Fruit fly (Drosophila melanogaster) whole organism, embryonic: ENCODE measurements around the gene CG14230.

Source experiments
- Awh ChIP-seq: fragments of 200-800 bp; sonication (Bioruptor generic); IDR thresholded peaks from 2 replicates; pipeline ENCODE4, ENCODE4 v1.3.6; 2022; ENCODE audit warnings: missing biosample characterization, missing genetic modification characterization
- CG10565 ChIP-seq: fragments of 200-800 bp; sonication (Bioruptor generic); optimal IDR thresholded peaks from 3 replicates; lab custom pipeline; 2016; ENCODE audit warnings: missing biosample characterization, mild to moderate bottlenecking, missing genetic modification characterization
- CG12659 ChIP-seq: fragments of 200-800 bp; sonication (Bioruptor generic); optimal IDR thresholded peaks from 3 replicates; lab custom pipeline; 2017; ENCODE audit warnings: mild to moderate bottlenecking, missing biosample characterization, missing genetic modification reagents, missing genetic modification characterization
- CG12744 ChIP-seq: fragments of 200-800 bp; sonication (Bioruptor generic); optimal IDR thresholded peaks from 2 replicates; lab custom pipeline; 2016; ENCODE audit warnings: missing biosample characterization, missing genetic modification characterization
- CG13624 ChIP-seq: fragments of 200-800 bp; sonication (Bioruptor generic); optimal IDR thresholded peaks from 2 replicates; lab custom pipeline; 2016; ENCODE audit warnings: missing biosample characterization, missing genetic modification characterization
- CG13775 ChIP-seq: fragments of 200-800 bp; sonication (Bioruptor generic); optimal IDR thresholded peaks from 3 replicates; lab custom pipeline; 2017; ENCODE audit warnings: missing biosample characterization, mild to moderate bottlenecking, missing genetic modification characterization
- CG2116 ChIP-seq: fragments of 200-800 bp; sonication (Bioruptor generic); optimal IDR thresholded peaks from 3 replicates; lab custom pipeline; 2018; ENCODE audit warnings: missing biosample characterization, mild to moderate bottlenecking, missing genetic modification characterization
- CG2199 ChIP-seq: fragments of 200-800 bp; sonication (Bioruptor generic); IDR thresholded peaks from 3 replicates; pipeline ENCODE4 v1.3.6; 2022; ENCODE audit warnings: missing biosample characterization, missing genetic modification characterization
- CG32532 ChIP-seq: fragments of 200-800 bp; sonication (Bioruptor generic); IDR thresholded peaks from 2 replicates; pipeline ENCODE4 v1.3.6; 2022; ENCODE audit warnings: missing biosample characterization, missing genetic modification characterization
- CG33557 ChIP-seq: fragments of 200-800 bp; sonication (Bioruptor generic); optimal IDR thresholded peaks from 2 replicates; lab custom pipeline; 2019; ENCODE audit warnings: missing biosample characterization, mild to moderate bottlenecking, missing genetic modification characterization, moderate library complexity
- CG5245 ChIP-seq: fragments of 200-800 bp; sonication (Bioruptor generic); optimal IDR thresholded peaks from 3 replicates; lab custom pipeline; 2016; ENCODE audit warnings: missing biosample characterization, missing genetic modification characterization
- CG6683 ChIP-seq: fragments of 200-800 bp; sonication (Bioruptor generic); optimal IDR thresholded peaks from 2 replicates; lab custom pipeline; 2017; ENCODE audit warnings: missing biosample characterization, mild to moderate bottlenecking, missing genetic modification characterization, missing genetic modification reagents
- CG6813 ChIP-seq: fragments of 200-800 bp; sonication (Bioruptor generic); optimal IDR thresholded peaks from 2 replicates; lab custom pipeline; 2017; ENCODE audit warnings: missing biosample characterization, missing genetic modification characterization, mild to moderate bottlenecking, moderate library complexity, missing genetic modification reagents
- CG8944 ChIP-seq: fragments of 200-800 bp; sonication (Bioruptor generic); optimal IDR thresholded peaks from 3 replicates; lab custom pipeline; 2016; ENCODE audit warnings: missing biosample characterization, missing genetic modification characterization
- CG9817 ChIP-seq: fragments of 200-800 bp; sonication (Bioruptor generic); optimal IDR thresholded peaks from 2 replicates; lab custom pipeline; 2018; ENCODE audit warnings: missing biosample characterization, mild to moderate bottlenecking, missing genetic modification characterization, moderate library complexity
- D19A ChIP-seq: fragments of 200-800 bp; optimal IDR thresholded peaks from 3 replicates; lab custom pipeline; 2019; ENCODE audit warnings: missing biosample characterization, mild to moderate bottlenecking, missing genetic modification characterization, moderate library complexity
- Dad ChIP-seq: fragments of 200-800 bp; sonication (Bioruptor generic); optimal IDR thresholded peaks from 3 replicates; lab custom pipeline; 2016; ENCODE audit warnings: missing biosample characterization, missing genetic modification characterization
- Dll ChIP-seq: fragments of 200-800 bp; sonication (Bioruptor generic); IDR thresholded peaks from 4 replicates; pipeline ENCODE4 v1.3.6; 2022; ENCODE audit warnings: missing biosample characterization, missing genetic modification characterization; ENCODE audit not compliant: partially characterized antibody
- Ets97D ChIP-seq: fragments of 200-800 bp; sonication (Bioruptor generic); optimal IDR thresholded peaks from 3 replicates; lab custom pipeline; 2016; ENCODE audit warnings: missing biosample characterization, missing genetic modification characterization
- HHEX ChIP-seq: fragments of 200-800 bp; sonication (Bioruptor generic); optimal IDR thresholded peaks from 3 replicates; lab custom pipeline; 2017; ENCODE audit warnings: missing biosample characterization, mild to moderate bottlenecking, missing genetic modification characterization, missing genetic modification reagents
- HmgZ ChIP-seq: fragments of 200-800 bp; sonication (Bioruptor generic); optimal IDR thresholded peaks from 2 replicates; lab custom pipeline; 2018; ENCODE audit warnings: missing biosample characterization, mild to moderate bottlenecking, missing genetic modification characterization
- Med ChIP-seq: fragments of 200-800 bp; sonication (Bioruptor generic); peaks from one replicate; lab custom pipeline; 2016; ENCODE audit warnings: missing biosample characterization, missing genetic modification characterization, mild to moderate bottlenecking, inconsistent platforms, moderate library complexity
- NC2α ChIP-seq: fragments of 200-800 bp; sonication (Bioruptor generic); optimal IDR thresholded peaks from 2 replicates; lab custom pipeline; 2016; ENCODE audit warnings: missing biosample characterization, missing genetic modification characterization
- Nf-YB ChIP-seq: fragments of 200-800 bp; sonication (Bioruptor generic); optimal IDR thresholded peaks from 3 replicates; lab custom pipeline; 2019; ENCODE audit warnings: missing biosample characterization, mild to moderate bottlenecking, missing genetic modification characterization, moderate library complexity
- PHDP ChIP-seq: fragments of 200-800 bp; sonication (Bioruptor generic); optimal IDR thresholded peaks from 3 replicates; lab custom pipeline; 2018; ENCODE audit warnings: missing biosample characterization, mild to moderate bottlenecking, missing genetic modification characterization, moderate library complexity
- Sox100B ChIP-seq: fragments of 200-800 bp; sonication (Bioruptor generic); optimal IDR thresholded peaks from 3 replicates; lab custom pipeline; 2018; ENCODE audit warnings: missing biosample characterization, mild to moderate bottlenecking, missing genetic modification characterization
- Sry-δ ChIP-seq: fragments of 200-800 bp; sonication (Bioruptor generic); optimal IDR thresholded peaks from 2 replicates; lab custom pipeline; 2016; ENCODE audit warnings: missing biosample characterization, missing genetic modification characterization
- Stat92E ChIP-seq, 3 experiments: fragments of >200 bp in 2 of 3; fragments of 200-800 bp in 1 of 3; sonication (Bioruptor generic) in 1 of 3; optimal IDR thresholded peaks; 2 replicates each; lab custom pipeline; 2017 to 2019; ENCODE audit warnings: missing biosample characterization in 3 of 3, missing genetic modification characterization in 3 of 3, mild to moderate bottlenecking in 1 of 3, moderate library complexity in 1 of 3
- Xbp1 ChIP-seq: fragments of 200-800 bp; sonication (Bioruptor generic); optimal IDR thresholded peaks from 3 replicates; lab custom pipeline; 2016; ENCODE audit warnings: missing biosample characterization, mild to moderate bottlenecking, missing genetic modification characterization
- abd-A ChIP-seq: fragments of 200-800 bp; sonication (Bioruptor generic); optimal IDR thresholded peaks from 3 replicates; lab custom pipeline; 2019; ENCODE audit warnings: missing biosample characterization, mild to moderate bottlenecking, missing genetic modification characterization, moderate library complexity
- ase ChIP-seq: fragments of 200-800 bp; sonication (Bioruptor generic); IDR thresholded peaks from 3 replicates; pipeline ENCODE4 v1.3.6; 2022; ENCODE audit warnings: missing biosample characterization, missing genetic modification characterization
- bsh ChIP-seq, 2 experiments: fragments of 200-800 bp; sonication (Bioruptor generic); optimal IDR thresholded peaks; 2 replicates each; lab custom pipeline; 2017 to 2018; ENCODE audit warnings: mild to moderate bottlenecking in 2 of 2, missing biosample characterization in 2 of 2, missing genetic modification characterization in 2 of 2, moderate library complexity in 1 of 2
- cas ChIP-seq: fragments of 200-800 bp; sonication (Bioruptor generic); IDR thresholded peaks from 2 replicates; pipeline ENCODE4 v1.3.6; 2022; ENCODE audit warnings: missing biosample characterization, missing genetic modification characterization
- fru ChIP-seq: fragments of >200 bp; optimal IDR thresholded peaks from 2 replicates; lab custom pipeline; 2017
- grau ChIP-seq: fragments of 200-800 bp; optimal IDR thresholded peaks from 3 replicates; lab custom pipeline; 2019; ENCODE audit warnings: missing biosample characterization, mild to moderate bottlenecking, missing genetic modification characterization, moderate library complexity
- hkb ChIP-seq, 2 experiments: fragments of 200-800 bp in 1 of 2; fragments of >200 bp in 1 of 2; sonication (Bioruptor generic) in 1 of 2; IDR thresholded peaks in 1 of 2; optimal IDR thresholded peaks in 1 of 2; 2 replicates each; pipeline versions ENCODE4 v1.3.6 to Lab custom; 2017 to 2022; ENCODE audit warnings: missing biosample characterization in 1 of 2, missing genetic modification characterization in 1 of 2
- klu ChIP-seq: fragments of 200-800 bp; sonication (Bioruptor generic); IDR thresholded peaks from 2 replicates; pipeline ENCODE4 v1.3.6; 2022; ENCODE audit warnings: missing biosample characterization, missing genetic modification characterization
- kni ChIP-seq: fragments of 200-800 bp; sonication (Bioruptor generic); optimal IDR thresholded peaks from 3 replicates; lab custom pipeline; 2017; ENCODE audit warnings: mild to moderate bottlenecking, missing biosample characterization, missing genetic modification reagents, missing genetic modification characterization
- lmd ChIP-seq: fragments of 200-800 bp; sonication (Bioruptor generic); IDR thresholded peaks from 2 replicates; pipeline ENCODE4 v1.3.6; 2022; ENCODE audit warnings: missing biosample characterization, missing genetic modification characterization
- lola ChIP-seq, 3 experiments: fragments of >200 bp in 2 of 3; fragments of 200-800 bp in 1 of 3; sonication (Bioruptor generic) in 1 of 3; optimal IDR thresholded peaks; 2 replicates each; lab custom pipeline; 2017 to 2019; ENCODE audit warnings: missing biosample characterization in 3 of 3, missing genetic modification characterization in 3 of 3, mild to moderate bottlenecking in 1 of 3, moderate library complexity in 1 of 3
- nerfin-1 ChIP-seq: fragments of 200-800 bp; sonication (Bioruptor generic); optimal IDR thresholded peaks from 3 replicates; lab custom pipeline; 2019; ENCODE audit warnings: missing biosample characterization, mild to moderate bottlenecking, missing genetic modification characterization, moderate library complexity
- pfk ChIP-seq: fragments of 200-800 bp; sonication (Bioruptor generic); optimal IDR thresholded peaks from 2 replicates; lab custom pipeline; 2018; ENCODE audit warnings: missing biosample characterization, mild to moderate bottlenecking, missing genetic modification characterization, moderate library complexity
- pzg ChIP-seq: fragments of 200-800 bp; sonication (Bioruptor generic); optimal IDR thresholded peaks from 3 replicates; lab custom pipeline; 2018; ENCODE audit warnings: missing biosample characterization, mild to moderate bottlenecking, missing genetic modification characterization, moderate library complexity
- ro ChIP-seq: fragments of 200-800 bp; sonication (Bioruptor generic); IDR thresholded peaks from 2 replicates; pipeline ENCODE4 v1.3.6; 2022; ENCODE audit warnings: missing biosample characterization, missing genetic modification characterization
- shn ChIP-seq: fragments of 200-800 bp; sonication (Bioruptor generic); optimal IDR thresholded peaks from 3 replicates; lab custom pipeline; 2016; ENCODE audit warnings: missing biosample characterization, missing genetic modification characterization
- tap ChIP-seq: fragments of 200-800 bp; optimal IDR thresholded peaks from 3 replicates; lab custom pipeline; 2019; ENCODE audit warnings: missing biosample characterization, mild to moderate bottlenecking, missing genetic modification characterization, moderate library complexity
- tna ChIP-seq: fragments of 200-800 bp; sonication (Bioruptor generic); IDR thresholded peaks from 2 replicates; pipeline ENCODE4 v1.3.6; 2022; ENCODE audit warnings: missing biosample characterization, missing genetic modification characterization; ENCODE audit not compliant: partially characterized antibody
- unc-4 ChIP-seq: fragments of 200-800 bp; sonication (Bioruptor generic); IDR thresholded peaks from 2 replicates; pipeline ENCODE4 v1.3.6; 2022; ENCODE audit warnings: missing biosample characterization, missing genetic modification characterization; ENCODE audit not compliant: partially characterized antibody
- vfl ChIP-seq: fragments of 200-800 bp; sonication (Bioruptor generic); optimal IDR thresholded peaks from 2 replicates; lab custom pipeline; 2016; ENCODE audit warnings: missing biosample characterization, missing genetic modification characterization
- wor ChIP-seq: fragments of 200-800 bp; sonication (Bioruptor generic); IDR thresholded peaks from 2 replicates; pipeline ENCODE4 v1.3.6; 2022; ENCODE audit warnings: missing biosample characterization, missing genetic modification characterization

Gene CG14230

DNA sequence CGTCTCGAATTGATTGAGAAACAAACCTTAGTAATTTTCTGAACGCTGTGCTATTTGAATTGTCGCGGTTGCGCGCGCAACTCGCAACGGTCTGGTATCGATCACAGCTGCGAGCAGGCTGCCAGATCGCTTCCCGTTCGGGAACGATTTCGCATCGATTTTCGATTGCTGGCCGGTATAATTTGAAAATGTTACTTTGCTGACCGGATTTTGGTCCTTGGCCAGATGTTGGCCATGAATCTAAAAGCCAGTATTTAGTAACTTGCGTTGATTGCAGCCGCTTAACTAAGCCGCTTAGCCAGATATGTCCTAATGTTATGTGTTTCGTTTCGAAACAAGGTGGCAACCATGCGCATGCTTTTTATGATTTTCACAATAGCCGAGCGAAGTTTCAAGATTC, 44.6 kb downstream of the CG14230 start (continued):
- no peak for TF ChIP-seq kni (GFP tag; lab: Kevin White, UChicago)
- TF ChIP-seq PHDP: no peak
- TF ChIP-seq bsh (GFP tag; optimal IDR thresholded peaks at IDR 0.05; lab: Kevin White, UChicago): no peak
- TF ChIP-seq ase (GFP tag; lab: Robert Waterston, UW): no peak
- peak; percentile 87 for TF ChIP-seq CG2116 (GFP tag; lab: Kevin White, UChicago)
- TF ChIP-seq CG6683 (GFP tag; lab: Kevin White, UChicago): no peak
- peak; percentile 11 for TF ChIP-seq CG13624 (GFP tag; lab: Kevin White, UChicago)
- TF ChIP-seq Nf-YB (GFP tag; lab: Kevin White, UChicago): no peak
- TF ChIP-seq CG2199 (GFP tag; lab: Robert Waterston, UW): no peak
- no peak for TF ChIP-seq CG5245 (GFP tag; lab: Kevin White, UChicago)
- TF ChIP-seq Sox100B: no peak
- TF ChIP-seq CG12659 (GFP tag; lab: Kevin White, UChicago): peak; percentile 19
- TF ChIP-seq shn (GFP tag; lab: Kevin White, UChicago): peak; percentile 5
- TF ChIP-seq Dll (GFP tag; lab: Robert Waterston, UW): peak; percentile 44; the same call in 1 of the 4 replicates
- peak; percentile 83 for TF ChIP-seq Med (GFP tag; lab: Kevin White, UChicago)
- TF ChIP-seq pfk: no peak
- TF ChIP-seq wor (GFP tag; lab: Robert Waterston, UW): no peak
- peak; percentile 51 for TF ChIP-seq unc-4 (GFP tag; lab: Robert Waterston, UW)
- no peak for TF ChIP-seq nerfin-1 (tag; lab: Kevin White, UChicago)
- no peak for TF ChIP-seq CG9817 (tag; lab: Kevin White, UChicago)
- no peak for TF ChIP-seq cas (GFP tag; lab: Robert Waterston, UW)
- TF ChIP-seq Ets97D: peak; percentile 41
- TF ChIP-seq CG33557 (GFP tag; lab: Kevin White, UChicago): no peak
- TF ChIP-seq lola (GFP tag; optimal IDR thresholded peaks at IDR 0.05; lab: Kevin White, UChicago): no peak
- no peak for TF ChIP-seq CG6813
- TF ChIP-seq CG13775 (GFP tag; lab: Kevin White, UChicago): no peak
- peak; percentile 35; the same call in 1 of the 2 replicates for TF ChIP-seq CG32532 (GFP tag; lab: Robert Waterston, UW)
- TF ChIP-seq lmd: no peak; the same call in 1 of the 2 replicates
- TF ChIP-seq CG12744 (GFP tag; lab: Kevin White, UChicago): no peak
- TF ChIP-seq Awh: no peak
- peak; percentile 53 for TF ChIP-seq HmgZ (tag; lab: Kevin White, UChicago)
- TF ChIP-seq CG8944 (GFP tag; lab: Kevin White, UChicago): no peak
- TF ChIP-seq D19A (tag; lab: Kevin White, UChicago): no peak
- TF ChIP-seq tap (tag; lab: Kevin White, UChicago): no peak
- peak; percentile 82 for TF ChIP-seq pzg (GFP tag; lab: Kevin White, UChicago)
- TF ChIP-seq hkb (optimal IDR thresholded peaks at IDR 0.05; lab: Kevin White, UChicago): peak; percentile 79
- no peak for TF ChIP-seq hkb (GFP tag; IDR thresholded peaks at IDR 0.05; lab: Robert Waterston, UW)
- no peak for TF ChIP-seq Xbp1 (GFP tag; lab: Kevin White, UChicago)
- TF ChIP-seq Sry-δ (GFP tag; lab: Kevin White, UChicago): peak; percentile 75
- TF ChIP-seq grau (tag; lab: Kevin White, UChicago): peak; percentile 22
- TF ChIP-seq Stat92E (GFP tag; optimal IDR thresholded peaks at IDR 0.05; lab: Kevin White, UChicago): no peak
- TF ChIP-seq tna (GFP tag; lab: Robert Waterston, UW): no peak
- no peak for TF ChIP-seq HHEX
- TF ChIP-seq CG10565 (GFP tag; lab: Kevin White, UChicago): no peak
- TF ChIP-seq ro: no peak
- no peak for TF ChIP-seq fru (lab: Kevin White, UChicago)
- TF ChIP-seq vfl (GFP tag; lab: Kevin White, UChicago): no peak
- no peak for TF ChIP-seq abd-A (tag; lab: Kevin White, UChicago)
- TF ChIP-seq NC2α: no peak
- TF ChIP-seq klu (GFP tag; lab: Robert Waterston, UW): no peak
- no peak for TF ChIP-seq Dad (GFP tag; lab: Kevin White, UChicago)
